Worm (Caenorhabditis elegans) whole organism, late embryonic: Measurements from ENCODE around the gene dhhc-14.
"Not testable (repeated sequence)": the region's sequence is repeated elsewhere in the genome, so short reads cannot be mapped to it uniquely, and the experiment has no call there.

Source experiments
- ahr-1 ChIP-seq: sonication (generic microtip); optimal IDR thresholded peaks from 2 replicates; lab custom pipeline; 2016; ENCODE audit warnings: missing genetic modification characterization, missing compliant biosample characterization
- npax-4 ChIP-seq: sonication (generic microtip); optimal IDR thresholded peaks from 2 replicates; lab custom pipeline; 2016; ENCODE audit warnings: missing genetic modification characterization, missing compliant biosample characterization
- pha-4 ChIP-seq: fragments of 150-350 bp; optimal IDR thresholded peaks from 2 replicates; lab custom pipeline; 2018; ENCODE audit warnings: missing biosample characterization, missing genetic modification reagents, missing genetic modification characterization
- ref-2 ChIP-seq: sonication (generic microtip); optimal IDR thresholded peaks from 2 replicates; lab custom pipeline; 2016; ENCODE audit warnings: missing genetic modification characterization, missing compliant biosample characterization

- TF ChIP-seq ahr-1, pha-4, ref-2, npax-4 (tag; lab: Kevin White, UChicago): not testable (repeated sequence)
Observed at ce11 chrX:8538262-8538776, 13.8 kb upstream of the dhhc-14 start, which contains the start of the genes nspc-4 and nspc-5.
